Fruit fly (Drosophila melanogaster): ENCODE results near the gene AhcyL2.

dm6 chr3R:17018902-17019527 lies 37.1 kb upstream of the AhcyL2 start:
- no peak for TF ChIP-seq CG8478 (optimal IDR thresholded peaks at IDR 0.05)
- no peak for TF ChIP-seq CTCF (optimal IDR thresholded peaks at IDR 0.05)
